Worm (Caenorhabditis elegans) whole organism, late embryonic: ENCODE measurements around the gene C25D7.16.

Experiments
- ceh-14 ChIP-seq: sonication (generic microtip); optimal IDR thresholded peaks from 2 replicates; lab custom pipeline; 2016; ENCODE audit warnings: missing genotype, missing genetic modification characterization, missing compliant biosample characterization
- ceh-34 ChIP-seq: sonication (generic microtip); optimal IDR thresholded peaks from 2 replicates; lab custom pipeline; 2016; ENCODE audit warnings: mild to moderate bottlenecking, missing genetic modification characterization, missing compliant biosample characterization
- nhr-11 ChIP-seq: fragments of 150-350 bp; optimal IDR thresholded peaks from 2 replicates; lab custom pipeline; 2014; ENCODE audit warnings: missing biosample characterization, missing genetic modification characterization

DNA sequence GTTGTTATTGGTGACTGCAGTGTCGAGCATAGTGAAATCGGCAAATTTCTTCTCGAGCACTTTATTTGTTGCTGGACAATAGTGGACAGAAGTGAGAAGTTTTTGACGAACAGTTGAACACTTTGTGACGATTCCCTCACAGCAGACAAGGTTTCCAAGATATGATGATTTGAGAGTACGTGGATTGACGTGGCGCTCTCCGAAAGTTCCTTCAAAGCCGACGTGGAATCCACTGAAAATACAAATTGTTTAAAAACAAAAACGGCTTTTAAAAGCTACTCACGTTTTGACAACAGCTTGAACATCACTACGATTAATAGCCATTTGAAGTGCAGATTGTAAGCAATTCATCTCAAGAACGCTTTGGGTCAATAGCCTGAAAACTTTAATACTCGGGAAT is 3.0 kb downstream of the C25D7.16 start:
- TF ChIP-seq ceh-34 (tag; lab: Kevin White, UChicago) (no peak), nhr-11 (tag; lab: Kevin White, UChicago) (no peak), ceh-14 (tag; lab: Kevin White, UChicago) (no peak)
